Fruit fly (Drosophila melanogaster): Measurements from ENCODE around the gene mask.

Gene mask

DNA sequence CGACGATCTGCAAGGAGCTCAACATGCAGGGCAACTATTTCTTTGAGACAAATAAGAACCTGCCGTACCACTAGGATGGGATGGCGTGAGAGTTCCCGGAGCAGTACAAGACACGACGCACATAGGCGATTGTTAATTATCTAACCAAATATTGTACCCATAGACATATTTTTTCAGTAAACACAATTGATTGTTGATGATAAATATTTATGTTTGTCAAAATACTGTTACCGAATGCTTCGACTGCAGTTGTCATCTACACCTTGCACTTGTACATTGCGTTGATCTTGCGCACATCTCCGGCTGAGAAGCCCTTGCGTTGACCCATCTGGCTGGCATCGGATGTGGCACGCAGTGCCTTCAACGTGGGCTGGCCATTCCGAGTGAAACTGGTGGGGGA is 62.8 kb downstream of the mask start:
- TF ChIP-seq CG8159 (tag; optimal IDR thresholded peaks at IDR 0.05) (no peak), CG34367 (tag; optimal IDR thresholded peaks at IDR 0.05) (no peak), D1 (tag; optimal IDR thresholded peaks at IDR 0.05) (no peak), rn (GFP tag; IDR thresholded peaks at IDR 0.05) (no peak), CG17806 (tag; optimal IDR thresholded peaks at IDR 0.05) (no peak), gl (tag; optimal IDR thresholded peaks at IDR 0.05) (no peak), CG9948 (tag; optimal IDR thresholded peaks at IDR 0.05) (no peak), Pif1A (GFP tag; optimal IDR thresholded peaks at IDR 0.05) (no peak), Snoo (tag; optimal IDR thresholded peaks at IDR 0.05) (no peak), CG4496 (GFP tag; IDR thresholded peaks at IDR 0.05) (no peak), CG12605 (GFP tag; IDR thresholded peaks at IDR 0.05) (no peak), CG8301 (tag; optimal IDR thresholded peaks at IDR 0.05) (no peak), Ets98B (GFP tag; IDR thresholded peaks at IDR 0.05) (no peak), CG15710 (tag; optimal IDR thresholded peaks at IDR 0.05) (no peak), CG14655 (GFP tag; optimal IDR thresholded peaks at IDR 0.05) (no peak), CG13204 (GFP tag; optimal IDR thresholded peaks at IDR 0.05) (no peak), CG10348 (GFP tag; IDR thresholded peaks at IDR 0.05) (no peak)

DNA sequence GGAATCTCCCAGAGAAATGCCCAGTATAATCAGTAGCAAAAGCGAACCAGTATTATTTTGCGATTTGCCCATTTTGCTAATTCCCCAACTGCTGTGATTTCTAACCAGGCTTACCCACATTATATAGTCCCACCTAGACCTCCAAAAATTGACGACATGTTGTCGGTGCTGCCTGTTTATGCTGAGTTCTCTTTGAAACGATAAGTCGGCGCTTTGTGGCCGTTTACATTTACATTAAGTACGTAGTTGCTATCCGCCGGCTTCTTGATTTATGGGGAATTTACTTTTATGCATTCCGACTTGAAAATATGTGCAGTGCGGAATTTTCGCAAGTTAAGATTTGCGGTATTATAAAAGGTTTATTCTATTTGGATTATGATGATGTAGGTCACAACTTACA is 63.9 kb downstream of the mask start, which contains the start of gene CG5715:
CG5715 (minus strand) TSS at position 101 of the 400 bp plus-strand sequence.
- no peak for TF ChIP-seq CG10348 (GFP tag; IDR thresholded peaks at IDR 0.05)
- TF ChIP-seq CG4496 (GFP tag; IDR thresholded peaks at IDR 0.05): no peak
- TF ChIP-seq CG34367 (tag; optimal IDR thresholded peaks at IDR 0.05): no peak
- TF ChIP-seq EcR (GFP tag; optimal IDR thresholded peaks at IDR 0.05): no peak
- no peak for TF ChIP-seq CG17806 (tag; optimal IDR thresholded peaks at IDR 0.05)
- TF ChIP-seq D1 (tag; optimal IDR thresholded peaks at IDR 0.05): no peak
- TF ChIP-seq CG15710 (tag; optimal IDR thresholded peaks at IDR 0.05): no peak
- no peak for TF ChIP-seq rn (GFP tag; IDR thresholded peaks at IDR 0.05)
- TF ChIP-seq CG13204 (GFP tag; optimal IDR thresholded peaks at IDR 0.05): no peak
- TF ChIP-seq CG12605 (GFP tag; IDR thresholded peaks at IDR 0.05): no peak
- TF ChIP-seq Snoo (tag; optimal IDR thresholded peaks at IDR 0.05): no peak

DNA sequence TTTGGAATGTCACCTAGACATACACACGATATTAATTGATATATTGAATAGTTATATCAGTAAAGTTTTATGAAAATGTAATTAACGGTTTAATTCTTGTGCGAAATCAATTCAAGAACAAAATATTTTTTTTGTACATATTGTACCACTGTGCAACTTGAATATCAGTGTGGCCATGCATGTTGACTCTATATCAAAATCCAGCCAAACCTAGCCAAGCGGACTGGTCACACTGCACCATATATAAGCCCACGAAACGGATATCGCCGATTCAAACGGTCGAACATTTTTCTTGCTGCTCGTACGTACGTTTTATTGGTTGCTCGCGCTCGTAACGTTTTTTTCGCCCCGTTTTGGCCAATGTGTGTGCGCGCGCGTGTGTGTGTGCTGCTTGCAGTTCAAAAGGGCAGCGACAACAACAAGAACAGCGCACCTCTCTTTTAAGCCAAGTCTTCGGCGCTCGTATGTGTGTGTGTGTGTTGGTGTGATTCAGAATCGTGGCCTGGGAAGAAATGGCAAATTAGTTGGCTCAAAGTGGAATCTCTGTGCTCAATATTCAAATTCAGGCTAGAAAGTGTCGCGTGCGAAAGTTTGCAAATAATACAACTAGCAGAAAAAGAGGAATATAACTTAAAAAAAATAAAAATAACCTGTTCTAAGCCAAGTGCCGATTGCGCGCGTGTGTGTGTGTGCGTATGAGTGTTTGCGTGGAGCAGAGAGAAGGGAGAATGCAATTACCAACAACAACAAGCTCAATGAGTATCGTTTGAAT is 64.6 kb downstream of the mask start, which contains the start of gene crb:
crb (plus strand) TSS at position 295 of the 772 bp plus-strand sequence.
- TF ChIP-seq CG32121 (GFP tag; IDR thresholded peaks at IDR 0.05): peak; percentile 46
- TF ChIP-seq fd96Ca (GFP tag; IDR thresholded peaks at IDR 0.05): peak; percentile 46; the same call in 1 of the 3 replicates
- peak; percentile 22 for TF ChIP-seq CG8159 (tag; optimal IDR thresholded peaks at IDR 0.05)
- TF ChIP-seq CG4496 (GFP tag; IDR thresholded peaks at IDR 0.05): peak; percentile 62; the same call in 2 of the 3 replicates
- TF ChIP-seq EcR (GFP tag; optimal IDR thresholded peaks at IDR 0.05): peak; percentile 36
- no peak for TF ChIP-seq CG17806 (tag; optimal IDR thresholded peaks at IDR 0.05)
- TF ChIP-seq CG15710 (tag; optimal IDR thresholded peaks at IDR 0.05): peak; percentile 17
- TF ChIP-seq CG14655 (GFP tag; optimal IDR thresholded peaks at IDR 0.05): no peak
- TF ChIP-seq CG9948 (tag; optimal IDR thresholded peaks at IDR 0.05): no peak
- TF ChIP-seq CG34367 (tag; optimal IDR thresholded peaks at IDR 0.05): peak; percentile 45
- no peak for TF ChIP-seq CG13204 (GFP tag; optimal IDR thresholded peaks at IDR 0.05)
- no peak for TF ChIP-seq D1 (tag; optimal IDR thresholded peaks at IDR 0.05)
- peak; percentile 8 for TF ChIP-seq Pif1A (GFP tag; optimal IDR thresholded peaks at IDR 0.05)
- TF ChIP-seq Ets98B (GFP tag; IDR thresholded peaks at IDR 0.05): peak; percentile 21; the same call in 1 of the 2 replicates
- peak; percentile 45 for TF ChIP-seq Snoo (tag; optimal IDR thresholded peaks at IDR 0.05)
- TF ChIP-seq CG10348 (GFP tag; IDR thresholded peaks at IDR 0.05): no peak
- 0 out of 2 replicates have a peak, but pooled peaks have one; percentile 8 for TF ChIP-seq CG12605 (GFP tag; IDR thresholded peaks at IDR 0.05)

DNA sequence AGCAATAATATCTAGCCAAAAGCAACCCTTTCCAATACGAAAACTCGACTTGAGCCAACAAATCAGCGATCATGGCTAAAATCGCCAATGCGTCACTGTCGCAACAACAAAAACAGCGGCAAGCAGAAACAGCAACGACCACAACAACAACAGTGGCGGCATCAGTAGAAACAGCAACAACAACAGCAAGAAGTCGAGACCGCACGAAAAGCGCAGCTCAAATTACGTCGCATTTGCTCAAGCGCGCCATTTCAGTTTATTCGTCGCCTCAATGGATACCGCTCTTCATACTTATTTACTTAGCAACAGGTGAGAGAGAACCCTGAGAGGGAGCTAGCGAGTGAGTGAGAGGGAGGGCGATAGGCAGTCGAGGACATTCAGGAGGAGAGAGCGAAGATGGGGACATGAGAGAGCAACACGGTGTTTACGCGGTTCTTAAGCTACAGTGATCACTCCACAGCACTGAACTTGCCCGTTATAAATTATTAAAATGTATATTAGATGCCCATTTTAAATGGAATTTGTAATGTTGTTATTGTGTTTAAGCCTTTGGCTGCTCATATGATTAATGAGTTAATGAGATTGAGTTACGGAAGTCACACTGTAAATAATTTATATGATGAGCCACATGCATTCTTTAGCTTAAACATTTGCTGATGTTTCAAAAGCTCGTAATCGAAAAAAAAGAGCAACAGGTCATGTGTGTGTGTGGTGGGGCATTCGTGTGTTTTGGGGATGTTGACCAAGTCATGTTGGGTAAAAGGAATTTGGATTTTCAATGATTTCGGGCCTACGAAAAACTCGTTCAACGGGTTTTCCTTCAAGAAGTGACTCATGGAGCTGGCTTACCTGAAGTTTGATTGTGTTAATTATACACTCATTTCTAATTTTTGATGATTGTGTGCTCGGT is 65.4 kb downstream of the mask start:
- peak; percentile 62 for TF ChIP-seq CG10348 (GFP tag; IDR thresholded peaks at IDR 0.05)
- peak; percentile 95 for TF ChIP-seq CG8159 (tag; optimal IDR thresholded peaks at IDR 0.05)
- TF ChIP-seq EcR (GFP tag; optimal IDR thresholded peaks at IDR 0.05): peak; percentile 52
- TF ChIP-seq CG13204 (GFP tag; optimal IDR thresholded peaks at IDR 0.05): peak; percentile 93
- peak; percentile 83 for TF ChIP-seq CG12605 (GFP tag; IDR thresholded peaks at IDR 0.05)
- peak; percentile 97 for TF ChIP-seq CG17806 (tag; optimal IDR thresholded peaks at IDR 0.05)
- TF ChIP-seq D1 (tag; optimal IDR thresholded peaks at IDR 0.05): peak; percentile 76
- peak; percentile 97 for TF ChIP-seq Pif1A (GFP tag; optimal IDR thresholded peaks at IDR 0.05)
- TF ChIP-seq rn (GFP tag; IDR thresholded peaks at IDR 0.05): peak; percentile 86
- TF ChIP-seq CG15710 (tag; optimal IDR thresholded peaks at IDR 0.05): peak; percentile 97
- peak; percentile 91 for TF ChIP-seq fd96Ca (GFP tag; IDR thresholded peaks at IDR 0.05)
- TF ChIP-seq Pif1B (GFP tag; optimal IDR thresholded peaks at IDR 0.05): peak; percentile 98
- peak; percentile 88 for TF ChIP-seq Ets98B (GFP tag; IDR thresholded peaks at IDR 0.05)
- TF ChIP-seq gl (tag; optimal IDR thresholded peaks at IDR 0.05): peak; percentile 75
- TF ChIP-seq CG8301 (tag; optimal IDR thresholded peaks at IDR 0.05): peak; percentile 93
- TF ChIP-seq CG32121 (GFP tag; IDR thresholded peaks at IDR 0.05): peak; percentile 86
- TF ChIP-seq CG14655 (GFP tag; optimal IDR thresholded peaks at IDR 0.05): peak; percentile 86
- TF ChIP-seq CG4496 (GFP tag; IDR thresholded peaks at IDR 0.05): peak; percentile 97
- TF ChIP-seq CG34367 (tag; optimal IDR thresholded peaks at IDR 0.05): peak; percentile 97
- peak; percentile 98 for TF ChIP-seq Snoo (tag; optimal IDR thresholded peaks at IDR 0.05)
- peak; percentile 96 for TF ChIP-seq CG9948 (tag; optimal IDR thresholded peaks at IDR 0.05)

DNA sequence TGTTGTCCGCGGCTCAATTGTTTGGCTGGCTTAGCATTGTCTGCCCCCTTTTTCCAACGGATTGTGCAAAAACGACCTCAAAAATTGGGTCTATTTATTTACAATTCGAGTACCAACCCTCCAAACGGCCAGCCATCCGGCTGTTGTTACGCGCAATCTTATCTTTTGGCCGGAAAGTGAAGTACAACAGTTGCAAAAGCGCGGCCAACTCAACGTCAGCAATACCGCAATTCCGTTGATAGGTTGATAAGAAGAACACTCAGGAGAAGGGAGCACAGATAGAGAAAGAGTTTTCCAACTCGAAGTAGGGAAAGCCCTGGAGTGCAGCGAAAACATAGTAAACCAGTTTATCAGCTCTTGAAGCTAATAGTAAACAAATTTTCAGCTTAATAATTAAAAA is 66.6 kb downstream of the mask start:
- no peak for TF ChIP-seq Ets98B (GFP tag; IDR thresholded peaks at IDR 0.05)
- TF ChIP-seq D1 (tag; optimal IDR thresholded peaks at IDR 0.05): no peak
- TF ChIP-seq Pif1A (GFP tag; optimal IDR thresholded peaks at IDR 0.05): no peak
- no peak for TF ChIP-seq Pif1B (GFP tag; optimal IDR thresholded peaks at IDR 0.05)
- TF ChIP-seq CG14655 (GFP tag; optimal IDR thresholded peaks at IDR 0.05): no peak
- no peak for TF ChIP-seq CG8301 (tag; optimal IDR thresholded peaks at IDR 0.05)
- TF ChIP-seq CG9948 (tag; optimal IDR thresholded peaks at IDR 0.05): no peak
- no peak for TF ChIP-seq gl (tag; optimal IDR thresholded peaks at IDR 0.05)
- TF ChIP-seq CG17806 (tag; optimal IDR thresholded peaks at IDR 0.05): no peak
- no peak for TF ChIP-seq CG8159 (tag; optimal IDR thresholded peaks at IDR 0.05)
- no peak for TF ChIP-seq CG4496 (GFP tag; IDR thresholded peaks at IDR 0.05)
- no peak for TF ChIP-seq rn (GFP tag; IDR thresholded peaks at IDR 0.05)
- TF ChIP-seq CG32121 (GFP tag; IDR thresholded peaks at IDR 0.05): no peak

Data from whole organism, pupa.